Fruit fly (Drosophila melanogaster) whole organism, embryonic: Measurements from ENCODE around the gene Inx5.

Source experiments
- CG2875 ChIP-seq: fragments of 200-800 bp; sonication (Bioruptor generic); optimal IDR thresholded peaks from 2 replicates; lab custom pipeline; 2017; ENCODE audit warnings: missing biosample characterization, mild to moderate bottlenecking, missing genetic modification characterization, missing genetic modification reagents
- ro ChIP-seq: fragments of 200-800 bp; sonication (Bioruptor generic); IDR thresholded peaks from 2 replicates; pipeline ENCODE4 v1.3.6; 2022; ENCODE audit warnings: missing biosample characterization, missing genetic modification characterization
- scrt ChIP-seq: fragments of 200-800 bp; sonication (Bioruptor generic); optimal IDR thresholded peaks from 2 replicates; lab custom pipeline; 2018; ENCODE audit warnings: missing biosample characterization, mild to moderate bottlenecking, missing genetic modification characterization, moderate library complexity
- wek ChIP-seq: fragments of 200-800 bp; sonication (Bioruptor generic); optimal IDR thresholded peaks from 3 replicates; lab custom pipeline; 2018; ENCODE audit warnings: missing biosample characterization, mild to moderate bottlenecking, missing genetic modification characterization, moderate library complexity

DNA sequence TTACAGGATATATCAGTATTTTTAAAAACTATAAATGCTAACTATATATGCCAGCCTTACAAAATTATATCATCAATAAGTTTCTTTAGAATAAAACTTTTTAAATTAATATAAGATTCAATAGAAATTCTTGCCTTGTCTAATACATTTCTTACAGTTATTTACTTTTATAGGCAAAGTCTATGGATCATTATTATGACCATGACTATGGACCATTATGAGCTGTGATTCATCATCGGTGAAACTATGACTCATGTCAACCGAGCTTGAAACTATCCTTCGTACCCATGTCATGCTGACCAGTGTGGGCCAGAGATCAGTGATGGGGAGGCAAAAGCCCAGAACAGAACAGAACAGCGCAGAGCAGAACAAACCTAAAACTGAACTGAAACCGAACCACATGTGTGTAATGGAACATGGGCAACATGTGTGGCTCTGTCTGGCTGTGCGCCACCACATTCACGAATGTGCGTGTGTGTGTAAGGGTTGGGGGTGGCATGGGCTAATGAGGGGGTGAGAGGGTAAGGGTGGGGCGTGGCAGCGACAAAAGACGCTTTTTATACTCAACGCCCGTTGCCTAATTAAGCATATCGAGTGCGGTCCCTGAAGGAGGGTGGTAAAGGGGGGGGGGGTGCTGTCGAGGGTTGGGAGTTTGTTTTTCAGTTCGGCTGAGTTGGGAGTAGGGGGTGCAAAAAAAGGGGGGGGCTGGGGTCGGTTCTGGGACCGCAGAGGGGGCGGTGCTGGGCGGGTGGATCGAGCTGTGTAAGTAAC lies 12.0 kb downstream of the Inx5 start:
- no peak for TF ChIP-seq scrt (GFP tag; lab: Kevin White, UChicago)
- no peak for TF ChIP-seq CG2875 (GFP tag; lab: Kevin White, UChicago)
- TF ChIP-seq ro = no peak
- no peak for TF ChIP-seq wek
